Worm (Caenorhabditis elegans) whole organism, early embryonic: ENCODE measurements around the gene str-176.

Experiments
- B0310.2 ChIP-seq: sonication (generic microtip); optimal IDR thresholded peaks from 2 replicates; lab custom pipeline; 2016; ENCODE audit warnings: mild to moderate bottlenecking, missing genetic modification characterization, missing compliant biosample characterization
- F13C5.2 ChIP-seq: sonication (generic microtip); optimal IDR thresholded peaks from 2 replicates; lab custom pipeline; 2017; ENCODE audit warnings: mild to moderate bottlenecking, missing genetic modification characterization, inconsistent platforms, missing compliant biosample characterization
- aly-1 ChIP-seq: sonication (generic microtip); optimal IDR thresholded peaks from 2 replicates; lab custom pipeline; 2016; ENCODE audit warnings: missing genetic modification characterization, missing compliant biosample characterization
- ama-1 ChIP-seq: fragments of 150-350 bp; optimal IDR thresholded peaks from 2 replicates; lab custom pipeline; 2014
- ceh-13 ChIP-seq: fragments of 200-800 bp; sonication (Bioruptor generic); optimal IDR thresholded peaks from 2 replicates; lab custom pipeline; 2018; ENCODE audit warnings: mild to moderate bottlenecking, missing genetic modification characterization, missing compliant biosample characterization
- ceh-36 ChIP-seq: sonication (generic microtip); optimal IDR thresholded peaks from 2 replicates; lab custom pipeline; 2016; ENCODE audit warnings: missing genetic modification characterization, inconsistent platforms, missing compliant biosample characterization
- ets-7 ChIP-seq: sonication (generic microtip); optimal IDR thresholded peaks from 2 replicates; lab custom pipeline; 2016; ENCODE audit warnings: missing genotype, missing genetic modification characterization, missing compliant biosample characterization
- flt-1 ChIP-seq: fragments of 200-800 bp; sonication (Bioruptor generic); IDR thresholded peaks from 2 replicates; pipeline ENCODE4 v1.3.6; 2022; ENCODE audit warnings: missing genetic modification characterization, missing compliant biosample characterization
- hmbx-1 ChIP-seq: sonication (generic microtip); optimal IDR thresholded peaks from 2 replicates; lab custom pipeline; 2016; ENCODE audit warnings: mild to moderate bottlenecking, missing genetic modification characterization, missing compliant biosample characterization
- hmg-4 ChIP-seq: fragments of 200-800 bp; sonication (Bioruptor generic); optimal IDR thresholded peaks from 2 replicates; lab custom pipeline; 2018; ENCODE audit warnings: mild to moderate bottlenecking, missing genetic modification characterization, missing compliant biosample characterization
- hnd-1 ChIP-seq: sonication (generic microtip); optimal IDR thresholded peaks from 2 replicates; lab custom pipeline; 2016; ENCODE audit warnings: missing genetic modification characterization, missing compliant biosample characterization
- pes-1 ChIP-seq: fragments of 200-800 bp; sonication (Bioruptor generic); IDR thresholded peaks from 2 replicates; pipeline ENCODE4 v1.3.6; 2022; ENCODE audit warnings: missing genetic modification reagents, missing genetic modification characterization, missing compliant biosample characterization
- scrt-1 ChIP-seq: fragments of 200-800 bp; sonication (Bioruptor generic); IDR thresholded peaks from 2 replicates; pipeline ENCODE4 v1.3.6; 2022; ENCODE audit warnings: missing genetic modification characterization, missing compliant biosample characterization
- sea-1 ChIP-seq: fragments of 200-800 bp; sonication (Bioruptor generic); conservative IDR thresholded peaks from 2 replicates; pipeline ENCODE4 v1.3.6; 2022; ENCODE audit warnings: missing genetic modification characterization, missing compliant biosample characterization
- tbx-11 ChIP-seq: fragments of 200-800 bp; sonication (Bioruptor generic); IDR thresholded peaks from 2 replicates; pipeline ENCODE4 v1.3.6; 2022; ENCODE audit warnings: missing genetic modification characterization, missing compliant biosample characterization
- tbx-37 ChIP-seq: fragments of 200-800 bp; sonication (Bioruptor generic); conservative IDR thresholded peaks from 2 replicates; pipeline ENCODE4 v1.3.6; 2022; ENCODE audit warnings: missing genetic modification reagents, missing genetic modification characterization, missing compliant biosample characterization
- tra-4 ChIP-seq: sonication (generic microtip); optimal IDR thresholded peaks from 2 replicates; lab custom pipeline; 2017; ENCODE audit warnings: missing genetic modification characterization, missing compliant biosample characterization

Gene str-176

DNA sequence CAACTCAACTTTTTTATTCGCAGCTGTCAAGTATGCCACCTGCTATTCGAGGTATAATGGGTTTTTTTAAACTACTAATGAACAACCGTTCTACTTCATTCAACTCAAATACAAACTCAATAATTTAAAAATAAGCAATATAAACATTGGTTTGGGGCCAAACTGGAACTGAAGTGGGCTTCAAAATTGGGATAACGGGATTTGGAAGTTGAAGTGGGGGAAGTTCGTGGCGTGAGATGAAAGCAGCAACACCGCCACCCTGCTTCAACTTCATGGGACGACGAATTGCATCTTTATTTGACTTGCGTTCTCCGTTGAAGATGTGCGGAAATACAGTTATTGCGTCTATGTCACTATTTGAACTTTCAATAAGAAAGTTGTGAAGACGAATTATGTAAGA, 14.9 kb upstream of the str-176 start:
- no peak for TF ChIP-seq ceh-13 (GFP tag; lab: Kevin White, UChicago)
- TF ChIP-seq tra-4 (tag; lab: Kevin White, UChicago), result no peak
- no peak for TF ChIP-seq hnd-1 (tag; lab: Kevin White, UChicago)
- TF ChIP-seq tbx-11 (GFP tag; lab: Robert Waterston, UW), result no peak
- no peak for TF ChIP-seq sea-1 (GFP tag; lab: Robert Waterston, UW)
- TF ChIP-seq flt-1, result no peak
- TF ChIP-seq tbx-37 (GFP tag; lab: Robert Waterston, UW), result no peak
- no peak for TF ChIP-seq pes-1
- TF ChIP-seq hmbx-1 (tag; lab: Kevin White, UChicago), result no peak
- TF ChIP-seq ets-7, result no peak
- no peak for TF ChIP-seq scrt-1
- no peak for TF ChIP-seq ceh-36 (tag; lab: Kevin White, UChicago)
- no peak for TF ChIP-seq F13C5.2 (tag; lab: Kevin White, UChicago)
- TF ChIP-seq B0310.2, result no peak
- TF ChIP-seq hmg-4 (GFP tag; lab: Kevin White, UChicago), result no peak
- TF ChIP-seq aly-1 (tag; lab: Kevin White, UChicago), result no peak
- no peak for TF ChIP-seq ama-1 (lab: Kevin White, UChicago)

DNA sequence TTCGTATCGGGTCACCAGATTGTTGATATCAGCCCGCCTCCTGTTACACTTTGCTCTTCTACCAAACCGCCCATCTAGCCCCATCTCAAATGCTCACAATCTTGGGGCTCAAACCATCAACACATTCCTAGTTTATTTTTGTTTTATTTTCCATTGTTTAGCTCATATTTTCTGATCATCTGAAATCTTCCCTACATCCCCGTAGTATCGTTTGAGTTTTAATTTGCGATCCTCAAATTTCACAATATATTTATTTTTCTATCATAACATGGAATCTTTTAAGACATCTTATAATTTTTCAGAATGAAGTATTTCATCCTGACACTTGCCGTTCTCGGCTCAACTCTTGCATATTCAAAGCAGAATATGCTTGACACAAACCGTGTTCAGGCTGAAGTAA, 13.3 kb upstream of the str-176 start, which contains the start of gene spp-10:
Gene spp-10 (plus strand): TSS at position 301 of the 400 bp plus-strand sequence.
- no peak for TF ChIP-seq hnd-1 (tag; lab: Kevin White, UChicago)
- TF ChIP-seq aly-1 (tag; lab: Kevin White, UChicago), result no peak
- TF ChIP-seq sea-1 (GFP tag; lab: Robert Waterston, UW), result no peak

DNA sequence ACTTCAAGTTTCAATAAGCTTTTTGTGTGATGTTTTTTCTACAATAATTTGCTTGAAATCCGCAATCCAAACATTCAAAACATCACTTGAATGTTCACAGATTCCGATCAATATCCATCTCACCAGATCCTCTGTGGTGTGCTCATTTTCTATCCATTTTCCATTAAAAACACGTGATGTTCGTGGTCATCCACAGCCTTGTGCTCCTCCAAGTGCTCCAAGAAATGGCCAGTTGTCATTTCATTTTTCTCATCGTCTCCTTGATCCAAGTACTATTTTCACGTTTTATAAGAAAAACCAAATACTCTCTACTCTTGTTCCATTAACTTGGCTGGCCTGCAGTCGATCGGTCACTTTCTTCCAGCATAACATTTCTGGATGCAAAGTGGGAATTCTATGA, 12.6 kb upstream of the str-176 start:
- TF ChIP-seq ceh-13 (GFP tag; lab: Kevin White, UChicago) (no peak), B0310.2 (no peak), hmg-4 (GFP tag; lab: Kevin White, UChicago) (no peak), pes-1 (no peak), ceh-36 (tag; lab: Kevin White, UChicago) (no peak), ets-7 (no peak), flt-1 (no peak), ama-1 (lab: Kevin White, UChicago) (no peak), scrt-1 (no peak)

DNA sequence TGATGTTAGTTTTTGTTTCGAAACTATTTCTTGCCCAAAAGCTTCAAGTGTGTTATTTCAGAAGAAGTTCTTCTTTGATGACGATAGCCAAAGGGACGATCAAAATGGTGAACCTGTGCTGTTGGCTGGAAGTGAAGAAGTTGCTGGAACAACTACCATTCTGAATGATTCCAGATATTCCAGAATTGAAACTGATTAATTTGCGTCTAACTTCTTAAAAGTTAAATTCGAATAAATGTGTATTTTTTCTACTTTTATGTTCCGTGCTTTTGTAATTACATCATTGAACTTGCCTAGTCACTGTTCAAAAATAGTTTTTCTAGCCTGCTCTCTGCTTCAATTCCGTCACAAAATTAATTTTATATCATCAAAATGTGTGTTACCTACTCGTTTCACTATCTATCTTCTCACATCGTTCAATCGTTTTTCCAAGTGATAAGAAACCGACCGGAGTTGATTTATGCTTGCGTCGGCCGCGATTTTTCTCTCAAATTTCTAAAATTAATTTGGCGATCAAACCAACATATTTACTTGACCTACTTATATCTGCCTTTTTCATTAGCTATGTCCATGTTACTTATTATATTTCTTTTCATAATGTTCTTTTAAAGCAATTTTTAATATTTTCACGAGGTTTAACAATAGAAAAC, 11.5 kb upstream of the str-176 start:
- no peak for TF ChIP-seq aly-1 (tag; lab: Kevin White, UChicago)
- TF ChIP-seq sea-1 (GFP tag; lab: Robert Waterston, UW), result no peak
- no peak for TF ChIP-seq F13C5.2 (tag; lab: Kevin White, UChicago)
- no peak for TF ChIP-seq ets-7
- TF ChIP-seq B0310.2, result no peak
- TF ChIP-seq ceh-36 (tag; lab: Kevin White, UChicago), result no peak
- no peak for TF ChIP-seq hmbx-1 (tag; lab: Kevin White, UChicago)
- no peak for TF ChIP-seq pes-1
- no peak for TF ChIP-seq hmg-4 (GFP tag; lab: Kevin White, UChicago)
- no peak for TF ChIP-seq hnd-1 (tag; lab: Kevin White, UChicago)
- TF ChIP-seq ama-1 (lab: Kevin White, UChicago), result no peak
- no peak for TF ChIP-seq flt-1
- TF ChIP-seq scrt-1, result no peak
- no peak for TF ChIP-seq ceh-13 (GFP tag; lab: Kevin White, UChicago)
- TF ChIP-seq tbx-11 (GFP tag; lab: Robert Waterston, UW), result no peak
- TF ChIP-seq tra-4 (tag; lab: Kevin White, UChicago), result no peak
- no peak for TF ChIP-seq tbx-37 (GFP tag; lab: Robert Waterston, UW)

DNA sequence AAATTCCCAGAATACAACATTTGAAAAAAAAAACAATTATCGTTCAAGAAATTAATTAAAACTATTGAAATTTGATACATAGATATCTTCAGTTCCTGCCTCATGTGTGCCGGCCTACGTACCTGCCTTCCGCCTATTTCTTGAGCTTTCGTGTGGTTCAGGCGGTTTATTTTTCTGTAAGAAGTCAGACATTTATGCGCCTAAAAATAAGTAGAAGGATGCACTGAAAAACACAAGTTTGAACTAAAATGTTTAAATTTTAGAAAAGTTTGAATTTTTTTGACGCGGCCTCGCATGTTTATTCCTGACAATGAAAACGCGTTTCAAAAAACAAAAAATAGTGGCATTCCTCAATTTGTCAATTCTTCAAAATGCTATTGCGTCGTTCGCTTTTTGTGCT, 10.1 kb upstream of the str-176 start, which contains the start of gene C28C12.11:
Gene C28C12.11 (plus strand): TSS at position 301 of the 400 bp plus-strand sequence.
- no peak for TF ChIP-seq hmg-4 (GFP tag; lab: Kevin White, UChicago)
- no peak for TF ChIP-seq tra-4 (tag; lab: Kevin White, UChicago)
- no peak for TF ChIP-seq hmbx-1 (tag; lab: Kevin White, UChicago)
- no peak for TF ChIP-seq sea-1 (GFP tag; lab: Robert Waterston, UW)
- TF ChIP-seq hnd-1 (tag; lab: Kevin White, UChicago), result no peak
- no peak for TF ChIP-seq tbx-37 (GFP tag; lab: Robert Waterston, UW)
- no peak for TF ChIP-seq ceh-36 (tag; lab: Kevin White, UChicago)
- no peak for TF ChIP-seq ama-1 (lab: Kevin White, UChicago)
- no peak for TF ChIP-seq F13C5.2 (tag; lab: Kevin White, UChicago)
- no peak for TF ChIP-seq pes-1
- no peak for TF ChIP-seq ceh-13 (GFP tag; lab: Kevin White, UChicago)
- TF ChIP-seq scrt-1, result no peak
- TF ChIP-seq ets-7, result no peak
- no peak for TF ChIP-seq flt-1

DNA sequence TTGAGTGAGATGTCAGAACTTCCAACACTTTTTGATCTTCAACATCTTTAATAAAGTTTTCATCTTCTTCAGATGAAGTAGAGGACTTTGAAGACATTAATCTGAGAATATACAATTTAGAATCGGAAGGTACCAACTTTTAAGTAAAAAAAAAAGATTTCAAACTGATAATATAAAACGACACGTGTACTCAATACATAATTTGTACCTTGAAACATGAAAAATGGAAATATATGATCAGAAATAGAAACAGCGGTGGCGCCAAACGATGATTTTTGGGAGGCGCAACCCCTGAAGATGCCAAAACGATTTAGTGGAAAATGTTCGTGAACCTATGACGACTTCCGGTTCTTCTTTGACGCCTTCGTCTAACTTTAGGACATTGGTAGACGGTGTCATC, 8.9 kb upstream of the str-176 start, which contains the start of gene oat-1:
Gene oat-1 (minus strand): TSS at position 101 of the 400 bp plus-strand sequence.
- no peak for TF ChIP-seq F13C5.2 (tag; lab: Kevin White, UChicago)
- TF ChIP-seq hnd-1 (tag; lab: Kevin White, UChicago), result no peak
- TF ChIP-seq tra-4 (tag; lab: Kevin White, UChicago), result no peak
- no peak for TF ChIP-seq sea-1 (GFP tag; lab: Robert Waterston, UW)
- no peak for TF ChIP-seq flt-1
- TF ChIP-seq tbx-11 (GFP tag; lab: Robert Waterston, UW), result no peak
- TF ChIP-seq ets-7, result no peak
- no peak for TF ChIP-seq ceh-36 (tag; lab: Kevin White, UChicago)
- TF ChIP-seq B0310.2, result no peak
- TF ChIP-seq hmbx-1 (tag; lab: Kevin White, UChicago), result no peak
- no peak for TF ChIP-seq pes-1
- no peak for TF ChIP-seq ceh-13 (GFP tag; lab: Kevin White, UChicago)
- TF ChIP-seq ama-1 (lab: Kevin White, UChicago), result no peak
- TF ChIP-seq scrt-1, result no peak
- TF ChIP-seq tbx-37 (GFP tag; lab: Robert Waterston, UW), result no peak
- TF ChIP-seq hmg-4 (GFP tag; lab: Kevin White, UChicago), result no peak

DNA sequence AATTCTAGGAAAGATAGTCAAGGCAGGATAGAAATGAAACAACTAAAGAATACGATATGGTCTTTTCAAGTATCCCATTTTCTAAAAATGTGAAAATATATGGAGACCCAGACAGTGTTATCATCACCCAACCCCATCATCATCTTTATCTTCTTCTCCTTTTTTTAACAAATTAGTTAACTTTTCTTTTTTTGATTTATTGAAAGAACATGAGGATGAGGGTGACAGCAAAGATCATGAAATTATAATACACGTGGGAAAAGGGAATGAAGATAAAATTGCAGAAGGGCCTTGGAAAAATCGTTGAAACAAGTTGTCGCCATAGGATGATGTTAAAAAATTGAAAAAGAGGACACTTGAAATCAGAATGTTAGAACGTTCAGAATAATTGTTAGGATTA, 571 bp upstream of the str-176 start:
- TF ChIP-seq B0310.2 (no peak), pes-1 (no peak), hmbx-1 (tag; lab: Kevin White, UChicago) (no peak), hmg-4 (GFP tag; lab: Kevin White, UChicago) (no peak), ets-7 (no peak), aly-1 (tag; lab: Kevin White, UChicago) (no peak), tra-4 (tag; lab: Kevin White, UChicago) (no peak), scrt-1 (no peak), hnd-1 (tag; lab: Kevin White, UChicago) (no peak), tbx-11 (GFP tag; lab: Robert Waterston, UW) (no peak), ama-1 (lab: Kevin White, UChicago) (no peak), tbx-37 (GFP tag; lab: Robert Waterston, UW) (no peak), ceh-36 (tag; lab: Kevin White, UChicago) (no peak), F13C5.2 (tag; lab: Kevin White, UChicago) (no peak), ceh-13 (GFP tag; lab: Kevin White, UChicago) (no peak), sea-1 (GFP tag; lab: Robert Waterston, UW) (no peak)
